Fruit fly (Drosophila melanogaster): ENCODE results near the gene Setd3.

Setd3 gene

DNA sequence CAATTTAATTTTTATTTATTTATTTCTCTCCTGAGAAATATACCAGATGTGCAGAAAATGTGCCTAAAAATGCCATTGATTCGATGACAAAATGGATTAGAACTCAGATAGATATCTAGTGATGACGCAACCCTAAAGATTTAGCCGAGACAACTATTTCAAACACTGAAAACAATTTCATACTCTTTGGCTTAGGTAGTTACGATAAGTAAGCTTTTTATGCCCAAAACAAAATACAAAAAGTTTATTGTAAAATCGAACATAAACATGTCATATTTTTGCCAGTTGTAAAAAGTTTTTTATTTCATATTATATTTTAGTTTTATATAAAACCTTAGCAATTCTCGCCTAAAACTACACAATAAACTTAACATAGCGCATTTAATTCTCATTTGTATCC is 4.8 kb upstream of the Setd3 start, which contains the start of gene CG3040:
Gene CG3040, minus strand, starts transcription at position 54 of the 400 bp plus-strand sequence.
- no peak for TF ChIP-seq Opbp (GFP tag; IDR thresholded peaks at IDR 0.05; ENCODE audit: partially characterized antibody)
- no peak for TF ChIP-seq bowl (GFP tag; IDR thresholded peaks at IDR 0.05)
- peak; percentile 5 for TF ChIP-seq CG8290 (GFP tag; optimal IDR thresholded peaks at IDR 0.05)
- peak in 1 of 2 experiments; percentile 70 for TF ChIP-seq CG8290 (tag; optimal IDR thresholded peaks at IDR 0.05)
- no peak for TF ChIP-seq CG15011 (GFP tag; optimal IDR thresholded peaks at IDR 0.05)
- TF ChIP-seq CG14710 (tag; optimal IDR thresholded peaks at IDR 0.05): peak; percentile 59
- no peak for TF ChIP-seq CHES-1-like (GFP tag; optimal IDR thresholded peaks at IDR 0.05)
- no peak for TF ChIP-seq CG1792 (GFP tag; optimal IDR thresholded peaks at IDR 0.05)
- TF ChIP-seq gem (tag; optimal IDR thresholded peaks at IDR 0.05): peak; percentile 53
- TF ChIP-seq HmgZ (tag; optimal IDR thresholded peaks at IDR 0.05): peak; percentile 66
- TF ChIP-seq CG3847 (GFP tag; IDR thresholded peaks at IDR 0.05): peak; percentile 43
- no peak for TF ChIP-seq sima (GFP tag; optimal IDR thresholded peaks at IDR 0.05)
- TF ChIP-seq CG18011 (GFP tag; optimal IDR thresholded peaks at IDR 0.05): no peak
- TF ChIP-seq disco-r (GFP tag; optimal IDR thresholded peaks at IDR 0.05): no peak
- no peak for TF ChIP-seq CG17612 (GFP tag; IDR thresholded peaks at IDR 0.05)
- no peak for TF ChIP-seq CG7963 (GFP tag; IDR thresholded peaks at IDR 0.05; ENCODE audit: partially characterized antibody)
- peak; percentile 46 for TF ChIP-seq sens (GFP tag)
- TF ChIP-seq zf30C (GFP tag; optimal IDR thresholded peaks at IDR 0.05): peak; percentile 96
- TF ChIP-seq NC2β (GFP tag; optimal IDR thresholded peaks at IDR 0.05): no peak
- TF ChIP-seq jumu (GFP tag; optimal IDR thresholded peaks at IDR 0.05): no peak
- TF ChIP-seq CG2129 (GFP tag; IDR thresholded peaks at IDR 0.05; ENCODE audit: partially characterized antibody): no peak
- TF ChIP-seq klu (GFP tag; IDR thresholded peaks at IDR 0.05): no peak
- peak; percentile 5 for TF ChIP-seq Nf-YC (tag; optimal IDR thresholded peaks at IDR 0.05)
- TF ChIP-seq Dad (GFP tag; optimal IDR thresholded peaks at IDR 0.05): no peak
- no peak for TF ChIP-seq sc (optimal IDR thresholded peaks at IDR 0.05)
- no peak for TF ChIP-seq sc (GFP tag; optimal IDR thresholded peaks at IDR 0.05)
- no peak for TF ChIP-seq CG9876 (GFP tag; optimal IDR thresholded peaks at IDR 0.05)
- peak; percentile 10 for TF ChIP-seq fd96Cb (tag; optimal IDR thresholded peaks at IDR 0.05)
- no peak for TF ChIP-seq CG14860 (GFP tag; IDR thresholded peaks at IDR 0.05; ENCODE audit: partially characterized antibody)
- no peak for TF ChIP-seq Bteb2 (GFP tag; optimal IDR thresholded peaks at IDR 0.05)
- no peak for TF ChIP-seq NC2α (GFP tag; optimal IDR thresholded peaks at IDR 0.05)
- TF ChIP-seq Hmr (GFP tag; optimal IDR thresholded peaks at IDR 0.05): peak; percentile 61
- no peak for TF ChIP-seq CG4707 (GFP tag; optimal IDR thresholded peaks at IDR 0.05)
- no peak for TF ChIP-seq Sox100B (GFP tag; optimal IDR thresholded peaks at IDR 0.05)
- TF ChIP-seq CG16813 (GFP tag; IDR thresholded peaks at IDR 0.05; ENCODE audit: partially characterized antibody): no peak
- no peak for TF ChIP-seq Rx (GFP tag; IDR thresholded peaks at IDR 0.05)
- no peak for TF ChIP-seq CG10274 (GFP tag; optimal IDR thresholded peaks at IDR 0.05)
- peak; percentile 59; the same call in 2 of the 3 replicates for TF ChIP-seq ci (GFP tag; IDR thresholded peaks at IDR 0.05)
- TF ChIP-seq Hand (GFP tag; optimal IDR thresholded peaks at IDR 0.05): no peak
- TF ChIP-seq CG6791 (GFP tag; IDR thresholded peaks at IDR 0.05; ENCODE audit: partially characterized antibody): no peak; the same call in 2 of the 3 replicates
- TF ChIP-seq Dip3 (GFP tag; optimal IDR thresholded peaks at IDR 0.05): peak; percentile 1
- peak; percentile 18; the same call in 1 of the 2 replicates for TF ChIP-seq E2f1 (GFP tag; IDR thresholded peaks at IDR 0.05)
- TF ChIP-seq Elba2 (GFP tag; optimal IDR thresholded peaks at IDR 0.05): no peak
- TF ChIP-seq Mes4 (GFP tag; optimal IDR thresholded peaks at IDR 0.05): no peak
- peak; percentile 33; the same call in 2 of the 3 replicates for TF ChIP-seq zfh1 (GFP tag; IDR thresholded peaks at IDR 0.05)
- peak; percentile 47 for TF ChIP-seq twi (tag; optimal IDR thresholded peaks at IDR 0.05)
- TF ChIP-seq run (tag; optimal IDR thresholded peaks at IDR 0.05): no peak
- no peak for TF ChIP-seq Atf6 (GFP tag; IDR thresholded peaks at IDR 0.05)
- 0 out of 3 replicates have a peak, but pooled peaks have one; percentile 38 for TF ChIP-seq Dbx (GFP tag; IDR thresholded peaks at IDR 0.05)
- TF ChIP-seq sna (GFP tag; IDR thresholded peaks at IDR 0.05; ENCODE audit: partially characterized antibody): no peak
- TF ChIP-seq CG7745 (tag; optimal IDR thresholded peaks at IDR 0.05): no peak
- TF ChIP-seq cg (GFP tag; optimal IDR thresholded peaks at IDR 0.05): no peak
